Fruit fly (Drosophila melanogaster) whole organism, adult: ENCODE measurements around the gene Glg1.

Experiments
- CG11617 ChIP-seq: fragments of 200-800 bp; sonication (Bioruptor generic); optimal IDR thresholded peaks from 2 replicates; lab custom pipeline; 2017; ENCODE audit warnings: mild to moderate bottlenecking, missing biosample characterization, missing genetic modification reagents, missing genetic modification characterization
- CG1620 ChIP-seq: fragments of 200-800 bp; sonication (Bioruptor generic); optimal IDR thresholded peaks from 2 replicates; lab custom pipeline; 2016; ENCODE audit warnings: missing biosample characterization, missing genetic modification characterization
- CG5204 ChIP-seq: fragments of 200-800 bp; sonication (Bioruptor generic); optimal IDR thresholded peaks from 2 replicates; lab custom pipeline; 2016; ENCODE audit warnings: missing biosample characterization, missing genetic modification characterization
- CG7045 ChIP-seq: fragments of 200-800 bp; sonication (Bioruptor generic); optimal IDR thresholded peaks from 2 replicates; lab custom pipeline; 2017; ENCODE audit warnings: missing biosample characterization, mild to moderate bottlenecking, missing genetic modification characterization
- CG7101 ChIP-seq: fragments of 200-800 bp; sonication (Bioruptor generic); optimal IDR thresholded peaks from 2 replicates; lab custom pipeline; 2018; ENCODE audit warnings: missing biosample characterization, mild to moderate bottlenecking, missing genetic modification characterization, moderate library complexity
- Mnt ChIP-seq: fragments of 200-800 bp; sonication (Bioruptor generic); optimal IDR thresholded peaks from 2 replicates; lab custom pipeline; 2016; ENCODE audit warnings: missing biosample characterization, mild to moderate bottlenecking, missing genetic modification characterization
- bab1 ChIP-seq: fragments of 200-800 bp; sonication (Bioruptor generic); optimal IDR thresholded peaks from 3 replicates; lab custom pipeline; 2019; ENCODE audit warnings: missing biosample characterization, mild to moderate bottlenecking, missing genetic modification characterization, moderate library complexity
- cic ChIP-seq: fragments of 200-800 bp; sonication (Bioruptor generic); optimal IDR thresholded peaks from 2 replicates; lab custom pipeline; 2017; ENCODE audit warnings: missing biosample characterization, mild to moderate bottlenecking, missing genetic modification characterization, moderate library complexity
- cnc ChIP-seq, 2 experiments: fragments of >200 bp; optimal IDR thresholded peaks; 2 replicates each; lab custom pipeline; 2017
- kay ChIP-seq: fragments of 200-800 bp; sonication (Bioruptor generic); peaks from one replicate; lab custom pipeline; 2016; ENCODE audit warnings: missing biosample characterization, missing genetic modification characterization, borderline replicate concordance
- ovo ChIP-seq: fragments of 200-800 bp; sonication (Bioruptor generic); optimal IDR thresholded peaks from 2 replicates; lab custom pipeline; 2016; ENCODE audit warnings: missing biosample characterization, missing genetic modification characterization
- toe ChIP-seq: fragments of 200-800 bp; sonication (Bioruptor generic); optimal IDR thresholded peaks from 2 replicates; lab custom pipeline; 2016; ENCODE audit warnings: missing biosample characterization, missing genetic modification characterization

dm6 chr3L:21455196-21455595 lies 52.1 kb downstream of the Glg1 start:
- TF ChIP-seq kay (GFP tag; lab: Kevin White, UChicago) = no peak
- no peak for TF ChIP-seq CG5204 (GFP tag; lab: Kevin White, UChicago)
- TF ChIP-seq bab1 (GFP tag; lab: Kevin White, UChicago) = no peak
- TF ChIP-seq cic (GFP tag; lab: Kevin White, UChicago) = no peak
- TF ChIP-seq CG1620 (GFP tag; lab: Kevin White, UChicago) = no peak
- no peak for TF ChIP-seq CG7101 (tag; lab: Kevin White, UChicago)
- TF ChIP-seq CG7045 = no peak
- no peak for TF ChIP-seq toe
- no peak for TF ChIP-seq cnc (optimal IDR thresholded peaks at IDR 0.05; lab: Kevin White, UChicago)
- TF ChIP-seq ovo (GFP tag; lab: Kevin White, UChicago) = no peak
- TF ChIP-seq Mnt (GFP tag; lab: Kevin White, UChicago) = no peak
- no peak for TF ChIP-seq CG11617 (GFP tag; lab: Kevin White, UChicago)
